Worm (Caenorhabditis elegans): ENCODE data around the gene W04G3.10.

- TF ChIP-seq T22C8.4 (GFP tag; IDR thresholded peaks at IDR 0.05) (no peak), ztf-23 (GFP tag; IDR thresholded peaks at IDR 0.05) (no peak)
These were observed 27.0 kb upstream of the W04G3.10 start, which contains the start of gene W02H3.1 for ce11 chrX:11104883-11105629.

Data from whole organism, midembryonic.